Worm (Caenorhabditis elegans): ENCODE results near the gene hyl-1.

ce11 chrIV:8540268-8540667, 1.3 kb downstream of the hyl-1 start:
- no peak for TF ChIP-seq hmg-4 (GFP tag; optimal IDR thresholded peaks at IDR 0.05)
- no peak for TF ChIP-seq ama-1 (optimal IDR thresholded peaks at IDR 0.05)
- TF ChIP-seq ets-7 (tag; optimal IDR thresholded peaks at IDR 0.05) = no peak
- no peak for TF ChIP-seq sea-1 (GFP tag; conservative IDR thresholded peaks at IDR 0.05)
